Fruit fly (Drosophila melanogaster) Kc167 (cell line): ENCODE measurements around the gene CG5160.

Experiments
- Myc ChIP-seq: fragments of >200 bp; optimal IDR thresholded peaks from 2 replicates; lab custom pipeline; 2017; ENCODE audit warnings: missing external identifiers
- Sin3A ChIP-seq: fragments of >200 bp; optimal IDR thresholded peaks from 2 replicates; lab custom pipeline; 2018; ENCODE audit warnings: missing external identifiers
- h ChIP-seq: fragments of >200 bp; optimal IDR thresholded peaks from 3 replicates; lab custom pipeline; 2018; ENCODE audit warnings: missing external identifiers
- insv ChIP-seq: fragments of >200 bp; optimal IDR thresholded peaks from 3 replicates; lab custom pipeline; 2018; ENCODE audit warnings: missing external identifiers
- psq ChIP-seq: fragments of >200 bp; optimal IDR thresholded peaks from 2 replicates; lab custom pipeline; 2017; ENCODE audit warnings: missing external identifiers

dm6 chr2L:7386555-7387420, 11.8 kb downstream of the CG5160 start:
- TF ChIP-seq Myc (no peak), h (lab: Kevin White, UChicago) (no peak), insv (lab: Kevin White, UChicago) (no peak), psq (no peak), Sin3A (lab: Kevin White, UChicago) (no peak)
